4 worm cellular contexts compared by ENCODE assay signal in genomic region chrIII:7725483-7726250, ce11.
TF ChIP-seq lines count a peak whose summit lies in the region.

No protein-coding gene starts in this region.

TF ChIP-seq in whole organism, L2 larva, 48 proteins besides CTCF, POLR2A, EP300 and RAD21 (continues in another document):
- TF ChIP-seq nhr-11 (tag; optimal IDR thresholded peaks at IDR 0.05; lab: Kevin White, UChicago) (no peak), egl-27 (tag; optimal IDR thresholded peaks at IDR 0.05; lab: Kevin White, UChicago) (no peak), sma-3 (GFP tag; optimal IDR thresholded peaks at IDR 0.05; lab: Kevin White, UChicago) (no peak), lin-11 (tag; optimal IDR thresholded peaks at IDR 0.05; lab: Kevin White, UChicago) (no peak), R02D3.7 (tag; optimal IDR thresholded peaks at IDR 0.05; lab: Kevin White, UChicago) (no peak), mdl-1 (tag; optimal IDR thresholded peaks at IDR 0.05; lab: Kevin White, UChicago) (peak; percentile 17 to 19), elt-3 (tag; optimal IDR thresholded peaks at IDR 0.05; lab: Kevin White, UChicago) (no peak), nhr-21 (tag; optimal IDR thresholded peaks at IDR 0.05; lab: Kevin White, UChicago) (no peak), lin-39 (tag; optimal IDR thresholded peaks at IDR 0.05; lab: Kevin White, UChicago) (no peak), snpc-4 (tag; optimal IDR thresholded peaks at IDR 0.05; lab: Kevin White, UChicago) (no peak), ama-1 (optimal IDR thresholded peaks at IDR 0.05; lab: Kevin White, UChicago) (no peak), unc-62 (GFP tag; optimal IDR thresholded peaks at IDR 0.05; lab: Kevin White, UChicago) (no peak), fos-1 (tag; optimal IDR thresholded peaks at IDR 0.05; lab: Kevin White, UChicago) (no peak), gmeb-1 (tag; optimal IDR thresholded peaks at IDR 0.05; lab: Kevin White, UChicago) (no peak), F13H6.1 (tag; optimal IDR thresholded peaks at IDR 0.05; lab: Kevin White, UChicago) (peak; percentile 55), ztf-1 (GFP tag; conservative IDR thresholded peaks at IDR 0.05; lab: Robert Waterston, UW) (no peak), zag-1 (tag; optimal IDR thresholded peaks at IDR 0.05; lab: Kevin White, UChicago) (no peak), nhr-23 (tag; optimal IDR thresholded peaks at IDR 0.05; lab: Kevin White, UChicago) (no peak), ztf-4 (tag; optimal IDR thresholded peaks at IDR 0.05; lab: Kevin White, UChicago) (peak; percentile 37), unc-39 (tag; optimal IDR thresholded peaks at IDR 0.05; lab: Kevin White, UChicago) (no peak), sma-9 (GFP tag; optimal IDR thresholded peaks at IDR 0.05; lab: Kevin White, UChicago) (peak; percentile 13), sma-9 (tag; optimal IDR thresholded peaks at IDR 0.05; lab: Kevin White, UChicago) (no peak), ceh-82 (tag; optimal IDR thresholded peaks at IDR 0.05; lab: Kevin White, UChicago) (no peak), nhr-6 (tag; optimal IDR thresholded peaks at IDR 0.05; lab: Kevin White, UChicago) (no peak), Y55F3AM.14 (GFP tag; optimal IDR thresholded peaks at IDR 0.05; lab: Kevin White, UChicago) (no peak)

TF ChIP-seq in whole organism, L4 larva, 104 proteins besides CTCF, POLR2A, EP300 and RAD21 (continues in another document):
- no peak for TF ChIP-seq jun-1 (tag; optimal IDR thresholded peaks at IDR 0.05; lab: Kevin White, UChicago)
- no peak for TF ChIP-seq ceh-32 (tag; optimal IDR thresholded peaks at IDR 0.05; lab: Kevin White, UChicago; ENCODE audit: poor library complexity)
- TF ChIP-seq nhr-48 (tag; optimal IDR thresholded peaks at IDR 0.05; lab: Kevin White, UChicago): no peak
- TF ChIP-seq ceh-28 (tag; optimal IDR thresholded peaks at IDR 0.05; lab: Kevin White, UChicago): no peak
- no peak for TF ChIP-seq ZK546.5 (tag; optimal IDR thresholded peaks at IDR 0.05; lab: Kevin White, UChicago)
- no peak for TF ChIP-seq tag-97 (GFP tag; IDR thresholded peaks at IDR 0.05; lab: Robert Waterston, UW)
- peak; percentile 27 to 43 for TF ChIP-seq lsy-2 (tag; optimal IDR thresholded peaks at IDR 0.05; lab: Kevin White, UChicago)
- TF ChIP-seq lin-1 (GFP tag; IDR thresholded peaks at IDR 0.05; lab: Robert Waterston, UW): no peak
- no peak for TF ChIP-seq daf-19 (GFP tag; conservative IDR thresholded peaks at IDR 0.05; lab: Robert Waterston, UW)
- TF ChIP-seq mes-2 (tag; optimal IDR thresholded peaks at IDR 0.05; lab: Kevin White, UChicago; ENCODE audit: poor library complexity, severe bottlenecking): no peak
- peak; percentile 13 for TF ChIP-seq F37D6.2 (tag; optimal IDR thresholded peaks at IDR 0.05; lab: Kevin White, UChicago)
- no peak for TF ChIP-seq mxl-3 (GFP tag; optimal IDR thresholded peaks at IDR 0.05; lab: Kevin White, UChicago)
- TF ChIP-seq snpc-1.2 (GFP tag; IDR thresholded peaks at IDR 0.05; lab: Robert Waterston, UW): no peak
- TF ChIP-seq unc-39 (tag; optimal IDR thresholded peaks at IDR 0.05; lab: Kevin White, UChicago): no peak
- no peak for TF ChIP-seq ama-1 (optimal IDR thresholded peaks at IDR 0.05; lab: Kevin White, UChicago)
- TF ChIP-seq attf-4 (tag; optimal IDR thresholded peaks at IDR 0.05; lab: Kevin White, UChicago): no peak
- TF ChIP-seq spr-1 (tag; optimal IDR thresholded peaks at IDR 0.05; lab: Kevin White, UChicago): no peak
- TF ChIP-seq spr-3 (GFP tag; optimal IDR thresholded peaks at IDR 0.05; lab: Kevin White, UChicago): no peak
- TF ChIP-seq nhr-111 (GFP tag; optimal IDR thresholded peaks at IDR 0.05; lab: Kevin White, UChicago): no peak
- TF ChIP-seq nhr-77 (tag; optimal IDR thresholded peaks at IDR 0.05; lab: Kevin White, UChicago): no peak
- TF ChIP-seq Y5F2A.4 (GFP tag; optimal IDR thresholded peaks at IDR 0.05; lab: Kevin White, UChicago): no peak
- TF ChIP-seq duxl-1 (tag; optimal IDR thresholded peaks at IDR 0.05; lab: Kevin White, UChicago; ENCODE audit: poor library complexity): no peak
- TF ChIP-seq F10B5.3 (tag; optimal IDR thresholded peaks at IDR 0.05; lab: Kevin White, UChicago): no peak
- TF ChIP-seq hlh-11 (tag; optimal IDR thresholded peaks at IDR 0.05; lab: Kevin White, UChicago): peak; percentile 17
- no peak for TF ChIP-seq lin-13 (GFP tag; optimal IDR thresholded peaks at IDR 0.05; lab: Kevin White, UChicago)

TF ChIP-seq in whole organism, late embryonic, 69 proteins besides CTCF, POLR2A, EP300 and RAD21:
- TF ChIP-seq pax-1 (tag; optimal IDR thresholded peaks at IDR 0.05; lab: Kevin White, UChicago): no peak
- TF ChIP-seq K02D7.2 (tag; optimal IDR thresholded peaks at IDR 0.05; lab: Kevin White, UChicago): no peak
- peak; percentile 47 for TF ChIP-seq sox-2 (GFP tag; IDR thresholded peaks at IDR 0.05; lab: Robert Waterston, UW)
- peak; percentile 34 for TF ChIP-seq nfya-1 (tag; optimal IDR thresholded peaks at IDR 0.05; lab: Kevin White, UChicago)
- TF ChIP-seq ceh-31 (tag; optimal IDR thresholded peaks at IDR 0.05; lab: Kevin White, UChicago): peak; percentile 18
- peak; percentile 54 for TF ChIP-seq unc-42 (tag; optimal IDR thresholded peaks at IDR 0.05; lab: Kevin White, UChicago)

TF ChIP-seq in whole organism, mixed stage, embryonic, 35 proteins besides CTCF, POLR2A, EP300 and RAD21:
- TF ChIP-seq zip-8 (tag; optimal IDR thresholded peaks at IDR 0.05; lab: Kevin White, UChicago): peak; percentile 25
- TF ChIP-seq blmp-1 (tag; optimal IDR thresholded peaks at IDR 0.05; lab: Kevin White, UChicago): no peak
- TF ChIP-seq ces-1 (GFP tag; optimal IDR thresholded peaks at IDR 0.05; lab: Kevin White, UChicago): peak; percentile 70
- TF ChIP-seq lsy-2 (tag; optimal IDR thresholded peaks at IDR 0.05; lab: Kevin White, UChicago): peak; percentile 27
- peak; percentile 56 for TF ChIP-seq nhr-2 (tag; optimal IDR thresholded peaks at IDR 0.05; lab: Kevin White, UChicago)
TF ChIP-seq in whole organism, mixed stage, embryonic: peak in this region for 4.
